Worm (Caenorhabditis elegans) whole organism, L1 larva: ENCODE measurements around the gene agmo-1.

Experiments used
- C16A3.4 ChIP-seq: fragments of 150-350 bp; optimal IDR thresholded peaks from 2 replicates; lab custom pipeline; 2014; ENCODE audit warnings: missing biosample characterization, missing genetic modification characterization
- aha-1 ChIP-seq: fragments of 150-350 bp; optimal IDR thresholded peaks from 2 replicates; lab custom pipeline; 2014; ENCODE audit warnings: missing biosample characterization, missing genetic modification characterization
- ama-1 ChIP-seq: fragments of 150-350 bp; optimal IDR thresholded peaks from 2 replicates; lab custom pipeline; 2014
- blmp-1 ChIP-seq: fragments of 150-350 bp; optimal IDR thresholded peaks from 2 replicates; lab custom pipeline; 2014; ENCODE audit warnings: missing biosample characterization, missing genetic modification characterization
- ceh-88 ChIP-seq: fragments of 200-800 bp; sonication (Bioruptor generic); IDR thresholded peaks from 2 replicates; pipeline ENCODE4 v1.3.6; 2022; ENCODE audit warnings: missing genetic modification characterization, missing compliant biosample characterization
- ceh-90 ChIP-seq: sonication (generic microtip); optimal IDR thresholded peaks from 2 replicates; lab custom pipeline; 2016; ENCODE audit warnings: missing genetic modification characterization, missing compliant biosample characterization
- dpl-1 ChIP-seq, 3 experiments: fragments of 150-350 bp in 2 of 3; sonication (generic microtip) in 1 of 3; optimal IDR thresholded peaks; 2 replicates each; lab custom pipeline; 2014 to 2017; ENCODE audit warnings: missing biosample characterization in 3 of 3, missing genetic modification characterization in 3 of 3, missing genetic modification reagents in 3 of 3
- dsc-1 ChIP-seq: sonication (generic microtip); optimal IDR thresholded peaks from 2 replicates; lab custom pipeline; 2016; ENCODE audit warnings: mild to moderate bottlenecking, missing genetic modification characterization, missing compliant biosample characterization
- efl-1 ChIP-seq, 4 experiments: fragments of 150-350 bp; optimal IDR thresholded peaks in 3 of 4; peaks in 1 of 4; 1 replicate in 1 of 4; 2 replicates in 3 of 4; lab custom pipeline; 2014; ENCODE audit warnings: missing biosample characterization in 2 of 4, missing genetic modification characterization in 2 of 4, missing genetic modification reagents in 2 of 4
- egl-13 ChIP-seq: sonication (generic microtip); optimal IDR thresholded peaks from 2 replicates; lab custom pipeline; 2016; ENCODE audit warnings: missing genotype, missing genetic modification reagents, missing genetic modification characterization, missing compliant biosample characterization
- egl-27 ChIP-seq, 2 experiments: fragments of 150-350 bp in 1 of 2; sonication (generic microtip); optimal IDR thresholded peaks; 3 replicates each; lab custom pipeline; 2017 to 2018; ENCODE audit warnings: missing biosample characterization in 2 of 2, missing genetic modification characterization in 2 of 2, missing genetic modification reagents in 2 of 2
- elt-2 ChIP-seq: sonication (generic microtip); optimal IDR thresholded peaks from 2 replicates; lab custom pipeline; 2016; ENCODE audit warnings: missing genetic modification characterization, mild to moderate bottlenecking, inconsistent platforms, missing compliant biosample characterization, missing genetic modification reagents
- elt-3 ChIP-seq, 6 experiments: fragments of 150-350 bp in 1 of 6; sonication (generic microtip); optimal IDR thresholded peaks; 2 replicates each; lab custom pipeline; 2017 to 2018; ENCODE audit warnings: missing biosample characterization in 6 of 6, missing genetic modification characterization in 6 of 6, inconsistent platforms in 1 of 6
- fkh-10 ChIP-seq: sonication (generic microtip); optimal IDR thresholded peaks from 2 replicates; lab custom pipeline; 2017; ENCODE audit warnings: missing biosample characterization, missing genetic modification reagents, missing genetic modification characterization
- fkh-8 ChIP-seq: sonication (generic microtip); optimal IDR thresholded peaks from 2 replicates; lab custom pipeline; 2016; ENCODE audit warnings: mild to moderate bottlenecking, missing genetic modification characterization, missing compliant biosample characterization
- fos-1 ChIP-seq: fragments of 150-350 bp; optimal IDR thresholded peaks from 2 replicates; lab custom pipeline; 2014; ENCODE audit warnings: missing biosample characterization, missing genetic modification characterization
- grh-1 ChIP-seq: fragments of 200-800 bp; sonication (Bioruptor generic); IDR thresholded peaks from 2 replicates; pipeline ENCODE4 v1.3.6; 2022; ENCODE audit warnings: missing genetic modification reagents, missing genetic modification characterization, missing compliant biosample characterization
- jun-1 ChIP-seq: fragments of 150-350 bp; optimal IDR thresholded peaks from 2 replicates; lab custom pipeline; 2014; ENCODE audit warnings: missing biosample characterization, missing genetic modification reagents, missing genetic modification characterization
- lin-13 ChIP-seq: fragments of 150-350 bp; optimal IDR thresholded peaks from 2 replicates; lab custom pipeline; 2014; ENCODE audit warnings: missing biosample characterization, missing genetic modification reagents, missing genetic modification characterization
- lin-14 ChIP-seq: fragments of 200-800 bp; sonication (Bioruptor generic); optimal IDR thresholded peaks from 2 replicates; lab custom pipeline; 2018; ENCODE audit warnings: mild to moderate bottlenecking, missing genetic modification characterization, moderate library complexity, missing compliant biosample characterization
- lin-15B ChIP-seq: fragments of 150-350 bp; sonication (generic microtip); optimal IDR thresholded peaks from 3 replicates; lab custom pipeline; 2014; ENCODE audit warnings: missing biosample characterization, missing genetic modification characterization
- lin-35 ChIP-seq, 2 experiments: fragments of 150-350 bp; optimal IDR thresholded peaks; 2 replicates each; lab custom pipeline; 2014; ENCODE audit warnings: missing biosample characterization in 2 of 2, missing genetic modification characterization in 2 of 2, missing genetic modification reagents in 2 of 2
- lin-39 ChIP-seq: fragments of 150-350 bp; optimal IDR thresholded peaks from 2 replicates; lab custom pipeline; 2014; ENCODE audit warnings: missing biosample characterization, missing genetic modification reagents, missing genetic modification characterization
- lir-3 ChIP-seq: sonication (generic microtip); optimal IDR thresholded peaks from 2 replicates; lab custom pipeline; 2016; ENCODE audit warnings: mild to moderate bottlenecking, missing genetic modification characterization, moderate library complexity, missing compliant biosample characterization; ENCODE audit not compliant: poor library complexity
- lsy-2 ChIP-seq, 2 experiments: fragments of 150-350 bp; optimal IDR thresholded peaks; 2 replicates each; lab custom pipeline; 2014; ENCODE audit warnings: missing biosample characterization in 2 of 2, missing genetic modification characterization in 2 of 2
- mdl-1 ChIP-seq, 2 experiments: fragments of 150-350 bp; optimal IDR thresholded peaks; 2 replicates each; lab custom pipeline; 2014 to 2017; ENCODE audit warnings: missing biosample characterization in 2 of 2, missing genetic modification characterization in 2 of 2, inconsistent platforms in 1 of 2
- mep-1 ChIP-seq: fragments of 150-350 bp; optimal IDR thresholded peaks from 2 replicates; lab custom pipeline; 2014; ENCODE audit warnings: missing biosample characterization, missing genetic modification characterization
- nhr-11 ChIP-seq: fragments of 150-350 bp; optimal IDR thresholded peaks from 2 replicates; lab custom pipeline; 2014; ENCODE audit warnings: missing biosample characterization, missing genetic modification characterization
- nhr-12 ChIP-seq: sonication (generic microtip); optimal IDR thresholded peaks from 2 replicates; lab custom pipeline; 2017; ENCODE audit warnings: missing biosample characterization, missing genetic modification characterization
- nhr-19 ChIP-seq: fragments of 200-800 bp; sonication (Bioruptor generic); conservative IDR thresholded peaks from 2 replicates; pipeline ENCODE4 v1.3.6; 2022; ENCODE audit warnings: missing genetic modification characterization, missing compliant biosample characterization
- nhr-20 ChIP-seq: sonication (generic microtip); optimal IDR thresholded peaks from 2 replicates; lab custom pipeline; 2016; ENCODE audit warnings: mild to moderate bottlenecking, missing genetic modification characterization, missing compliant biosample characterization
- nhr-28 ChIP-seq: fragments of 150-350 bp; optimal IDR thresholded peaks from 2 replicates; lab custom pipeline; 2014; ENCODE audit warnings: missing biosample characterization, missing genetic modification characterization
- nhr-47 ChIP-seq: sonication (generic microtip); optimal IDR thresholded peaks from 2 replicates; lab custom pipeline; 2016; ENCODE audit warnings: mild to moderate bottlenecking, missing genetic modification characterization, moderate library complexity, missing compliant biosample characterization
- nhr-71 ChIP-seq: sonication (generic microtip); optimal IDR thresholded peaks from 2 replicates; lab custom pipeline; 2016; ENCODE audit warnings: mild to moderate bottlenecking, missing genetic modification characterization, moderate library complexity, missing compliant biosample characterization
- nhr-76 ChIP-seq: sonication (generic microtip); optimal IDR thresholded peaks from 2 replicates; lab custom pipeline; 2017; ENCODE audit warnings: missing biosample characterization, missing genetic modification characterization
- nhr-77 ChIP-seq: fragments of 150-350 bp; optimal IDR thresholded peaks from 2 replicates; lab custom pipeline; 2014; ENCODE audit warnings: missing biosample characterization, missing genetic modification characterization
- nhr-85 ChIP-seq: sonication (generic microtip); peaks from one replicate; lab custom pipeline; 2016; ENCODE audit warnings: missing genetic modification characterization, inconsistent platforms, missing compliant biosample characterization
- nhr-90 ChIP-seq: sonication (generic microtip); optimal IDR thresholded peaks from 2 replicates; lab custom pipeline; 2016; ENCODE audit warnings: mild to moderate bottlenecking, missing genetic modification characterization, missing compliant biosample characterization; ENCODE audit not compliant: poor library complexity
- pag-3 ChIP-seq: sonication (generic microtip); optimal IDR thresholded peaks from 2 replicates; lab custom pipeline; 2017; ENCODE audit warnings: missing genetic modification characterization, mild to moderate bottlenecking, missing compliant biosample characterization, antibody characterized with exemption, borderline replicate concordance; ENCODE audit not compliant: insufficient read depth
- rnt-1 ChIP-seq: sonication (generic microtip); optimal IDR thresholded peaks from 2 replicates; lab custom pipeline; 2016; ENCODE audit warnings: mild to moderate bottlenecking, missing genetic modification characterization, moderate library complexity, missing compliant biosample characterization
- skn-1 ChIP-seq: fragments of 150-350 bp; optimal IDR thresholded peaks from 2 replicates; lab custom pipeline; 2014; ENCODE audit warnings: missing biosample characterization, missing genetic modification characterization
- snu-23 ChIP-seq: sonication (generic microtip); optimal IDR thresholded peaks from 2 replicates; lab custom pipeline; 2016; ENCODE audit warnings: missing genetic modification characterization, missing compliant biosample characterization
- sox-4 ChIP-seq: sonication (generic microtip); optimal IDR thresholded peaks from 2 replicates; lab custom pipeline; 2016; ENCODE audit warnings: missing genetic modification characterization, missing compliant biosample characterization
- swsn-7 ChIP-seq: sonication (generic microtip); optimal IDR thresholded peaks from 2 replicates; lab custom pipeline; 2016; ENCODE audit warnings: missing genetic modification characterization, missing compliant biosample characterization
- tbx-2 ChIP-seq: sonication (generic microtip); optimal IDR thresholded peaks from 2 replicates; lab custom pipeline; 2016; ENCODE audit warnings: missing genetic modification characterization, missing compliant biosample characterization
- tlp-1 ChIP-seq: fragments of 150-350 bp; optimal IDR thresholded peaks from 2 replicates; lab custom pipeline; 2014; ENCODE audit warnings: missing biosample characterization, missing genetic modification characterization
- unc-62 ChIP-seq: fragments of 150-350 bp; optimal IDR thresholded peaks from 2 replicates; lab custom pipeline; 2014; ENCODE audit warnings: missing biosample characterization, missing genetic modification reagents, missing genetic modification characterization
- unc-86 ChIP-seq: sonication (generic microtip); optimal IDR thresholded peaks from 2 replicates; lab custom pipeline; 2016; ENCODE audit warnings: missing genetic modification characterization, missing compliant biosample characterization
- unc-98 ChIP-seq: fragments of 200-800 bp; sonication (Bioruptor generic); IDR thresholded peaks from 2 replicates; pipeline ENCODE4 v1.3.6; 2022; ENCODE audit warnings: missing genetic modification characterization, missing compliant biosample characterization
- xbp-1 ChIP-seq: sonication (generic microtip); optimal IDR thresholded peaks from 2 replicates; lab custom pipeline; 2016; ENCODE audit warnings: missing genetic modification characterization, missing compliant biosample characterization
- zag-1 ChIP-seq: fragments of 150-350 bp; optimal IDR thresholded peaks from 2 replicates; lab custom pipeline; 2014; ENCODE audit warnings: missing biosample characterization, missing genetic modification characterization
- ztf-4 ChIP-seq: fragments of 150-350 bp; optimal IDR thresholded peaks from 2 replicates; lab custom pipeline; 2014; ENCODE audit warnings: missing biosample characterization, missing genetic modification characterization

The agmo-1 gene

DNA sequence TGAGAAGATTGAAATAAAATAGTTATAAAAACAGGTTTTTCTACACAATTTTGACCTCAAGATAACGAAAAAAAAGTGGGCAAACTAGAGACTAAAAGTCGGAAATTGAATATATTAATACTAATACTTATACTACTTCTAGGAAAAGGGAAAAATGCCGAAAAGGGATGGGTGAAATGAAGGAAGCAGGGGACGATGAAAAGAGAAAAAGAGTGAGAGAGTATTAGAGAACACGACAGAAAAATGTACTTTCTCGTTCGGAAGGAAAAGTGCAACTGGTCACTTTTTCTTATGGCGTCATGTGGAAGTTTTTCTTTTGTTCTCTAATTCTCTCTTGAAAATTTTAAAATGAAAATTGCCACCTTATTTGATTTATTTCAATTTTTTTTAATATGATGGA is 43.0 kb upstream of the agmo-1 start:
- TF ChIP-seq ceh-88 (GFP tag; lab: Robert Waterston, UW): no peak
- TF ChIP-seq zag-1: no peak
- peak; percentile 98 for TF ChIP-seq nhr-85 (tag; lab: Kevin White, UChicago)
- TF ChIP-seq skn-1 (tag; lab: Kevin White, UChicago): peak; percentile 30
- peak; percentile 18 for TF ChIP-seq xbp-1 (tag; lab: Kevin White, UChicago)
- peak; percentile 73 for TF ChIP-seq nhr-20
- TF ChIP-seq unc-98 (GFP tag; lab: Robert Waterston, UW): no peak
- peak in 2 of 6 experiments; percentile 26 to 62 for TF ChIP-seq elt-3 (tag; optimal IDR thresholded peaks at IDR 0.05; lab: Kevin White, UChicago)
- TF ChIP-seq ztf-4: peak; percentile 19
- TF ChIP-seq lin-35 (GFP tag; optimal IDR thresholded peaks at IDR 0.05; lab: Kevin White, UChicago): peak; percentile 40 to 46
- no peak for TF ChIP-seq tlp-1 (tag; lab: Kevin White, UChicago)
- TF ChIP-seq tbx-2 (tag; lab: Kevin White, UChicago): peak; percentile 14
- TF ChIP-seq nhr-76 (tag; lab: Kevin White, UChicago): no peak
- TF ChIP-seq nhr-12: no peak
- no peak for TF ChIP-seq lir-3
- TF ChIP-seq rnt-1 (tag; lab: Kevin White, UChicago): no peak
- TF ChIP-seq mdl-1 (tag; optimal IDR thresholded peaks at IDR 0.05; lab: Kevin White, UChicago): peak in 1 of 2 experiments; percentile 9
- peak; percentile 8 for TF ChIP-seq fkh-10
- no peak for TF ChIP-seq aha-1 (tag; lab: Kevin White, UChicago)
- TF ChIP-seq fos-1 (tag; lab: Kevin White, UChicago): no peak
- TF ChIP-seq egl-27 (tag; optimal IDR thresholded peaks at IDR 0.05; lab: Kevin White, UChicago): peak in 1 of 2 experiments; percentile 40
- TF ChIP-seq ceh-90 (tag; lab: Kevin White, UChicago): no peak
- TF ChIP-seq sox-4 (tag; lab: Kevin White, UChicago): peak; percentile 3
- peak; percentile 21 for TF ChIP-seq C16A3.4
- no peak for TF ChIP-seq unc-62
- TF ChIP-seq elt-2: peak; percentile 36
- peak; percentile 32 for TF ChIP-seq jun-1
- peak; percentile 44 for TF ChIP-seq swsn-7 (tag; lab: Kevin White, UChicago)
- peak; percentile 85 for TF ChIP-seq fkh-8 (tag; lab: Kevin White, UChicago)
- TF ChIP-seq nhr-19 (GFP tag; lab: Robert Waterston, UW): peak; percentile 36; the same call in 1 of the 2 replicates
- peak; percentile 50 for TF ChIP-seq snu-23
- TF ChIP-seq lin-15B (tag; lab: Kevin White, UChicago): no peak
- no peak for TF ChIP-seq pag-3 (tag; lab: Kevin White, UChicago)
- peak; percentile 92 for TF ChIP-seq lin-14 (GFP tag; lab: Kevin White, UChicago)
- peak; percentile 55 for TF ChIP-seq lin-13
- TF ChIP-seq grh-1 (GFP tag; lab: Robert Waterston, UW): no peak
- TF ChIP-seq nhr-11: peak; percentile 59
- peak; percentile 18 for TF ChIP-seq lin-39
- peak; percentile 64 for TF ChIP-seq mep-1
- peak; percentile 55 to 61 for TF ChIP-seq lsy-2 (tag; optimal IDR thresholded peaks at IDR 0.05; lab: Kevin White, UChicago)
- TF ChIP-seq dpl-1 (GFP tag; optimal IDR thresholded peaks at IDR 0.05; lab: Kevin White, UChicago): peak; percentile 22 to 34 (median 28)
- TF ChIP-seq nhr-90 (tag; lab: Kevin White, UChicago): peak; percentile 68
- no peak for TF ChIP-seq nhr-28 (tag; lab: Kevin White, UChicago)
- TF ChIP-seq nhr-77 (tag; lab: Kevin White, UChicago): no peak
- peak; percentile 79 for TF ChIP-seq egl-13 (tag; lab: Kevin White, UChicago)
- TF ChIP-seq efl-1 (optimal IDR thresholded peaks at IDR 0.05; lab: Kevin White, UChicago): peak; percentile 24 to 28
- peak; percentile 27 to 89 for TF ChIP-seq efl-1 (GFP tag; optimal IDR thresholded peaks at IDR 0.05 in 1 of 2; lab: Kevin White, UChicago)
- TF ChIP-seq nhr-71: peak; percentile 91
- TF ChIP-seq nhr-47 (tag; lab: Kevin White, UChicago): peak; percentile 82
- no peak for TF ChIP-seq ama-1
- TF ChIP-seq dsc-1: peak; percentile 47
- TF ChIP-seq blmp-1 (tag; lab: Kevin White, UChicago): peak; percentile 92
- peak; percentile 62 for TF ChIP-seq unc-86 (tag; lab: Kevin White, UChicago)
